Fruit fly (Drosophila melanogaster) whole organism, embryonic: Measurements from ENCODE around the gene CG31870.

ENCODE experiments used
- Asciz ChIP-seq: fragments of 200-800 bp; sonication (Bioruptor generic); optimal IDR thresholded peaks from 2 replicates; lab custom pipeline; 2017; ENCODE audit warnings: missing biosample characterization, mild to moderate bottlenecking, missing genetic modification characterization, missing genetic modification reagents
- Awh ChIP-seq: fragments of 200-800 bp; sonication (Bioruptor generic); IDR thresholded peaks from 2 replicates; pipeline ENCODE4, ENCODE4 v1.3.6; 2022; ENCODE audit warnings: missing biosample characterization, missing genetic modification characterization
- Bteb2 ChIP-seq: fragments of 200-800 bp; sonication (Bioruptor generic); optimal IDR thresholded peaks from 2 replicates; lab custom pipeline; 2016; ENCODE audit warnings: missing biosample characterization, missing genetic modification characterization
- CG11695 ChIP-seq: fragments of 200-800 bp; sonication (Bioruptor generic); IDR thresholded peaks from 3 replicates; pipeline ENCODE4 v1.3.6; 2022; ENCODE audit warnings: missing biosample characterization, missing genetic modification characterization
- CG12071 ChIP-seq: fragments of 200-800 bp; sonication (Bioruptor generic); optimal IDR thresholded peaks from 3 replicates; lab custom pipeline; 2018; ENCODE audit warnings: missing biosample characterization, mild to moderate bottlenecking, missing genetic modification characterization
- CG12219 ChIP-seq: fragments of 200-800 bp; sonication (Bioruptor generic); optimal IDR thresholded peaks from 3 replicates; lab custom pipeline; 2018; ENCODE audit warnings: missing biosample characterization, mild to moderate bottlenecking, missing genetic modification characterization
- CG12659 ChIP-seq: fragments of 200-800 bp; sonication (Bioruptor generic); optimal IDR thresholded peaks from 3 replicates; lab custom pipeline; 2017; ENCODE audit warnings: mild to moderate bottlenecking, missing biosample characterization, missing genetic modification reagents, missing genetic modification characterization
- CG18011 ChIP-seq: fragments of 200-800 bp; sonication (Bioruptor generic); optimal IDR thresholded peaks from 2 replicates; lab custom pipeline; 2017; ENCODE audit warnings: missing biosample characterization, missing genetic modification characterization, mild to moderate bottlenecking, moderate library complexity, missing genotype
- CG1832 ChIP-seq: fragments of 200-800 bp; sonication (Bioruptor generic); optimal IDR thresholded peaks from 2 replicates; lab custom pipeline; 2017; ENCODE audit warnings: missing biosample characterization, mild to moderate bottlenecking, missing genetic modification characterization, inconsistent platforms
- CG2199 ChIP-seq: fragments of 200-800 bp; sonication (Bioruptor generic); IDR thresholded peaks from 3 replicates; pipeline ENCODE4 v1.3.6; 2022; ENCODE audit warnings: missing biosample characterization, missing genetic modification characterization
- CG30431 ChIP-seq: fragments of 200-800 bp; sonication (Bioruptor generic); optimal IDR thresholded peaks from 2 replicates; lab custom pipeline; 2017; ENCODE audit warnings: missing biosample characterization, missing genetic modification characterization
- CG6254 ChIP-seq: fragments of 200-800 bp; sonication (Bioruptor generic); optimal IDR thresholded peaks from 3 replicates; lab custom pipeline; 2017; ENCODE audit warnings: mild to moderate bottlenecking, missing biosample characterization, missing genetic modification reagents, missing genetic modification characterization
- CG7786 ChIP-seq: fragments of 200-800 bp; sonication (Bioruptor generic); optimal IDR thresholded peaks from 2 replicates; lab custom pipeline; 2016; ENCODE audit warnings: missing biosample characterization, missing genetic modification characterization
- CG8359 ChIP-seq: fragments of 200-800 bp; sonication (Bioruptor generic); optimal IDR thresholded peaks from 2 replicates; lab custom pipeline; 2017; ENCODE audit warnings: missing biosample characterization, mild to moderate bottlenecking, missing genetic modification characterization, borderline replicate concordance
- CG9215 ChIP-seq: fragments of 200-800 bp; sonication (Bioruptor generic); IDR thresholded peaks from 2 replicates; pipeline ENCODE4 v1.3.6; 2022; ENCODE audit warnings: missing biosample characterization, missing genetic modification characterization
- Camta ChIP-seq: fragments of 200-800 bp; sonication (Bioruptor generic); optimal IDR thresholded peaks from 2 replicates; lab custom pipeline; 2016; ENCODE audit warnings: missing biosample characterization, missing genetic modification characterization
- CoRest ChIP-seq: fragments of 200-800 bp; sonication (Bioruptor generic); optimal IDR thresholded peaks from 3 replicates; lab custom pipeline; 2018; ENCODE audit warnings: missing biosample characterization, mild to moderate bottlenecking, missing genetic modification characterization, moderate library complexity
- Dip2 ChIP-seq: fragments of 200-800 bp; sonication (Bioruptor generic); IDR thresholded peaks from 2 replicates; pipeline ENCODE4 v1.3.6; 2022; ENCODE audit warnings: missing biosample characterization, missing genetic modification characterization
- Dp ChIP-seq: fragments of 200-800 bp; sonication (Bioruptor generic); optimal IDR thresholded peaks from 2 replicates; lab custom pipeline; 2018; ENCODE audit warnings: missing biosample characterization, mild to moderate bottlenecking, missing genetic modification characterization, moderate library complexity
- H2.0 ChIP-seq: fragments of 200-800 bp; sonication (Bioruptor generic); IDR thresholded peaks from 2 replicates; pipeline ENCODE4 v1.3.6; 2022; ENCODE audit warnings: missing biosample characterization, missing genetic modification characterization
- Lhr ChIP-seq: fragments of 200-800 bp; sonication (Bioruptor generic); optimal IDR thresholded peaks from 3 replicates; lab custom pipeline; 2017; ENCODE audit warnings: mild to moderate bottlenecking, missing biosample characterization, missing genetic modification reagents, missing genetic modification characterization
- Mad ChIP-seq: fragments of 200-800 bp; sonication (Bioruptor generic); optimal IDR thresholded peaks from 2 replicates; lab custom pipeline; 2016; ENCODE audit warnings: missing biosample characterization, missing genetic modification characterization
- Mes4 ChIP-seq: fragments of 200-800 bp; sonication (Bioruptor generic); optimal IDR thresholded peaks from 2 replicates; lab custom pipeline; 2016; ENCODE audit warnings: missing biosample characterization, missing genetic modification characterization
- Mrtf ChIP-seq: fragments of 200-800 bp; sonication (Bioruptor generic); IDR thresholded peaks from 3 replicates; pipeline ENCODE4 v1.3.6; 2022; ENCODE audit warnings: missing biosample characterization, missing genetic modification characterization
- NC2β ChIP-seq: fragments of 200-800 bp; sonication (Bioruptor generic); optimal IDR thresholded peaks from 2 replicates; lab custom pipeline; 2016; ENCODE audit warnings: missing biosample characterization, missing genetic modification characterization
- Oaz ChIP-seq: fragments of 200-800 bp; sonication (Bioruptor generic); IDR thresholded peaks from 2 replicates; pipeline ENCODE4 v1.3.6; 2022; ENCODE audit warnings: missing biosample characterization, missing genetic modification characterization
- Poxn ChIP-seq: fragments of 200-800 bp; sonication (Bioruptor generic); IDR thresholded peaks from 2 replicates; pipeline ENCODE4 v1.3.6; 2022; ENCODE audit warnings: missing biosample characterization, missing genetic modification characterization
- Ravus ChIP-seq: fragments of 200-800 bp; sonication (Bioruptor generic); IDR thresholded peaks from 2 replicates; pipeline ENCODE4 v1.3.6; 2022; ENCODE audit warnings: missing biosample characterization, missing genetic modification characterization
- Sox100B ChIP-seq: fragments of 200-800 bp; sonication (Bioruptor generic); optimal IDR thresholded peaks from 3 replicates; lab custom pipeline; 2018; ENCODE audit warnings: missing biosample characterization, mild to moderate bottlenecking, missing genetic modification characterization
- bsh ChIP-seq, 2 experiments: fragments of 200-800 bp; sonication (Bioruptor generic); optimal IDR thresholded peaks; 2 replicates each; lab custom pipeline; 2017 to 2018; ENCODE audit warnings: mild to moderate bottlenecking in 2 of 2, missing biosample characterization in 2 of 2, missing genetic modification characterization in 2 of 2, moderate library complexity in 1 of 2
- cad ChIP-seq: fragments of >200 bp; optimal IDR thresholded peaks from 2 replicates; lab custom pipeline; 2017; ENCODE audit warnings: missing biosample characterization, missing genetic modification characterization
- chif ChIP-seq, 2 experiments: fragments of 200-800 bp; sonication (Bioruptor generic); optimal IDR thresholded peaks; 3 replicates each; lab custom pipeline; 2016; ENCODE audit warnings: missing biosample characterization in 2 of 2, missing genetic modification characterization in 2 of 2
- cwo ChIP-seq: fragments of 200-800 bp; sonication (Bioruptor generic); optimal IDR thresholded peaks from 3 replicates; lab custom pipeline; 2017; ENCODE audit warnings: missing biosample characterization, missing genetic modification characterization, mild to moderate bottlenecking, moderate library complexity, missing genetic modification reagents
- disco-r ChIP-seq: fragments of 200-800 bp; sonication (Bioruptor generic); optimal IDR thresholded peaks from 2 replicates; lab custom pipeline; 2016; ENCODE audit warnings: missing biosample characterization, missing genetic modification characterization
- gcm2 ChIP-seq: fragments of 200-800 bp; sonication (Bioruptor generic); optimal IDR thresholded peaks from 2 replicates; lab custom pipeline; 2016; ENCODE audit warnings: missing biosample characterization, missing genetic modification characterization
- gt ChIP-seq: fragments of 200-800 bp; sonication (Bioruptor generic); IDR thresholded peaks from 2 replicates; pipeline ENCODE4 v1.3.6; 2022; ENCODE audit warnings: missing biosample characterization, missing genetic modification characterization
- hbn ChIP-seq: fragments of 200-800 bp; sonication (Bioruptor generic); IDR thresholded peaks from 2 replicates; pipeline ENCODE4 v1.3.6; 2022; ENCODE audit warnings: missing biosample characterization, missing genetic modification characterization; ENCODE audit not compliant: partially characterized antibody
- hth ChIP-seq: fragments of >200 bp; optimal IDR thresholded peaks from 2 replicates; lab custom pipeline; 2017; ENCODE audit warnings: inconsistent platforms
- knrl ChIP-seq: fragments of 200-800 bp; sonication (Bioruptor generic); IDR thresholded peaks from 3 replicates; pipeline ENCODE4 v1.3.6; 2022; ENCODE audit warnings: missing biosample characterization, missing genetic modification characterization; ENCODE audit not compliant: partially characterized antibody
- lab ChIP-seq: fragments of 200-800 bp; sonication (Bioruptor generic); optimal IDR thresholded peaks from 3 replicates; lab custom pipeline; 2017; ENCODE audit warnings: missing biosample characterization, missing genetic modification characterization, mild to moderate bottlenecking, moderate library complexity, missing genetic modification reagents
- luna ChIP-seq: fragments of 200-800 bp; sonication (Bioruptor generic); optimal IDR thresholded peaks from 2 replicates; lab custom pipeline; 2016; ENCODE audit warnings: missing biosample characterization, missing genetic modification characterization
- nom ChIP-seq: fragments of 200-800 bp; sonication (Bioruptor generic); optimal IDR thresholded peaks from 2 replicates; lab custom pipeline; 2017; ENCODE audit warnings: missing biosample characterization, missing genetic modification characterization, mild to moderate bottlenecking, moderate library complexity, missing genetic modification reagents
- org-1 ChIP-seq: fragments of 200-800 bp; sonication (Bioruptor generic); optimal IDR thresholded peaks from 2 replicates; lab custom pipeline; 2017; ENCODE audit warnings: missing biosample characterization, missing genetic modification characterization
- run ChIP-seq: fragments of 200-800 bp; sonication (Bioruptor generic); optimal IDR thresholded peaks from 3 replicates; lab custom pipeline; 2018; ENCODE audit warnings: missing biosample characterization, mild to moderate bottlenecking, missing genetic modification characterization
- salm ChIP-seq: fragments of 200-800 bp; sonication (Bioruptor generic); optimal IDR thresholded peaks from 2 replicates; lab custom pipeline; 2018; ENCODE audit warnings: missing biosample characterization, mild to moderate bottlenecking, missing genetic modification characterization
- sd ChIP-seq: fragments of 200-800 bp; sonication (Bioruptor generic); optimal IDR thresholded peaks from 3 replicates; lab custom pipeline; 2018; ENCODE audit warnings: missing biosample characterization, mild to moderate bottlenecking, missing genetic modification characterization, moderate library complexity
- slp2 ChIP-seq: fragments of 200-800 bp; sonication (Bioruptor generic); optimal IDR thresholded peaks from 2 replicates; lab custom pipeline; 2016; ENCODE audit warnings: missing biosample characterization, missing genetic modification characterization
- sug ChIP-seq: fragments of 200-800 bp; optimal IDR thresholded peaks from 2 replicates; lab custom pipeline; 2019; ENCODE audit warnings: missing biosample characterization, mild to moderate bottlenecking, missing genetic modification characterization, moderate library complexity
- zen ChIP-seq: fragments of 200-800 bp; sonication (Bioruptor generic); optimal IDR thresholded peaks from 3 replicates; lab custom pipeline; 2018; ENCODE audit warnings: missing biosample characterization, mild to moderate bottlenecking, missing genetic modification characterization, moderate library complexity

The CG31870 gene

DNA sequence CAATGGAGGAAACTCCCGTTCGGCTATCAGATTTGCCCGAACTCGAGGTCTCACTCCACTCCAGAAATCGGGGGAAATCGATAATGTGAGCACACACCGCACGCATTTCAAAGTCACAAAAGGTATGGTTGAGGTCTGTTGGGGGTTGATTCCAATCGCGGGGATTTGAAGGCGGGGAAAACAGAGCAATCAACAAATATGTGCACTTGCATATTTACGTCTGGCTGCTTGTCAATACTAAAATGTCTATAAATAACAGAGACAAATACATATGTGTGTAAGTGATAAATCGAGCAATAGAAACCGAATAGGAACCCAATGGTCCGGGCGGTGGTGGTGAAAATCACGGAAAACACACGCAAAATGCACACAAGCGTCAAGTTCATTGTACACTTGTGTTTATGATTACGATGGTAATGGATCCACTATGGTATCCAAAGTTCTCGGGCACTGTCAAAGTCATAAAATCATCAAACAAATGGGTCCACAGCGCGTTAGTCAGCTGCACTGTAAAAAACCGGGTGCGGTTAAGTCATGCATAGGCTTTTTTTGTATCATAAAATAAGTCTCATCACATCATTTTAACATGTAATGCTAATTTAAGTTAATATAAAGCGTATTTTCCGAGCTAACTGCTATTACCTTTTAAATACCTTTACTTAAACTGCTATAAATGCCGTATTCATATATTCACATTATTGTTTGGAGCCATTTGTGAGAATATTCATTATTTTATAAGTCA lies 38.0 kb upstream of the CG31870 start (continued):
- TF ChIP-seq Camta (GFP tag; lab: Kevin White, UChicago): peak; percentile 94
- TF ChIP-seq H2.0 (GFP tag; lab: Robert Waterston, UW): peak; percentile 60
- no peak for TF ChIP-seq Dp (GFP tag; lab: Kevin White, UChicago)
- TF ChIP-seq hbn: no peak
- TF ChIP-seq bsh (GFP tag; optimal IDR thresholded peaks at IDR 0.05; lab: Kevin White, UChicago): peak in 1 of 2 experiments; percentile 95
- TF ChIP-seq hth (lab: Kevin White, UChicago): no peak
- no peak for TF ChIP-seq Dip2 (GFP tag; lab: Robert Waterston, UW)
- no peak for TF ChIP-seq knrl (GFP tag; lab: Robert Waterston, UW)
- peak; percentile 80; the same call in 2 of the 3 replicates for TF ChIP-seq CG11695 (GFP tag; lab: Robert Waterston, UW)
- peak; percentile 53 for TF ChIP-seq Bteb2 (GFP tag; lab: Kevin White, UChicago)
- no peak for TF ChIP-seq CG1832 (GFP tag; lab: Kevin White, UChicago)
- peak; percentile 91 for TF ChIP-seq lab (GFP tag; lab: Kevin White, UChicago)
- TF ChIP-seq CoRest (tag; lab: Kevin White, UChicago): peak; percentile 89
- peak; percentile 88 to 93 for TF ChIP-seq chif (GFP tag; optimal IDR thresholded peaks at IDR 0.05; lab: Kevin White, UChicago)
- TF ChIP-seq Mad: peak; percentile 78
- TF ChIP-seq cwo (GFP tag; lab: Kevin White, UChicago): peak; percentile 39
- TF ChIP-seq CG30431 (GFP tag; lab: Kevin White, UChicago): peak; percentile 81
- TF ChIP-seq Mes4 (GFP tag; lab: Kevin White, UChicago): peak; percentile 95
- no peak for TF ChIP-seq nom (GFP tag; lab: Kevin White, UChicago)
- peak; percentile 94 for TF ChIP-seq org-1 (GFP tag; lab: Kevin White, UChicago)
- TF ChIP-seq Oaz (GFP tag; lab: Robert Waterston, UW): no peak
- peak; percentile 96 for TF ChIP-seq Awh (GFP tag; lab: Robert Waterston, UW)
- TF ChIP-seq CG2199 (GFP tag; lab: Robert Waterston, UW): no peak; the same call in 2 of the 3 replicates
- TF ChIP-seq CG12071 (GFP tag; lab: Kevin White, UChicago): peak; percentile 86
- TF ChIP-seq sd: peak; percentile 64
- TF ChIP-seq CG12219 (GFP tag; lab: Kevin White, UChicago): peak; percentile 79
- TF ChIP-seq salm (tag; lab: Kevin White, UChicago): peak; percentile 82
- peak; percentile 67 for TF ChIP-seq gcm2
- no peak for TF ChIP-seq Poxn (GFP tag; lab: Robert Waterston, UW)
- TF ChIP-seq Lhr (GFP tag; lab: Kevin White, UChicago): peak; percentile 95
- peak; percentile 83 for TF ChIP-seq Sox100B
- peak; percentile 70 for TF ChIP-seq zen (tag; lab: Kevin White, UChicago)
- no peak for TF ChIP-seq CG9215 (GFP tag; lab: Robert Waterston, UW)
- TF ChIP-seq CG6254 (GFP tag; lab: Kevin White, UChicago): peak; percentile 89
- TF ChIP-seq CG7786: peak; percentile 71
- TF ChIP-seq NC2β (GFP tag; lab: Kevin White, UChicago): peak; percentile 95
- peak; percentile 80 for TF ChIP-seq disco-r (GFP tag; lab: Kevin White, UChicago)
- TF ChIP-seq sug: peak; percentile 80
- TF ChIP-seq CG8359 (GFP tag; lab: Kevin White, UChicago): peak; percentile 90
- TF ChIP-seq Ravus: no peak
- peak; percentile 64 for TF ChIP-seq CG12659 (GFP tag; lab: Kevin White, UChicago)
- peak; percentile 79 for TF ChIP-seq Mrtf
- peak; percentile 23 for TF ChIP-seq run (tag; lab: Kevin White, UChicago)
- no peak for TF ChIP-seq cad (GFP tag; lab: Kevin White, UChicago)
- TF ChIP-seq slp2 (GFP tag; lab: Kevin White, UChicago): peak; percentile 50
- TF ChIP-seq gt: peak; percentile 41; the same call in 1 of the 2 replicates
- no peak for TF ChIP-seq luna (GFP tag; lab: Kevin White, UChicago)
- peak; percentile 93 for TF ChIP-seq Asciz
- peak; percentile 35 for TF ChIP-seq CG18011 (GFP tag; lab: Kevin White, UChicago)
